Worm (Caenorhabditis elegans) whole organism, L4 larva: ENCODE data around the gene ssp-36.

Experiments used
- F26F4.8 ChIP-seq: fragments of 200-800 bp; sonication (Bioruptor generic); conservative IDR thresholded peaks from 2 replicates; pipeline ENCODE4 v1.3.6; 2022; ENCODE audit warnings: missing genetic modification characterization, missing compliant biosample characterization
- F37D6.2 ChIP-seq: sonication (generic microtip); optimal IDR thresholded peaks from 2 replicates; lab custom pipeline; 2016; ENCODE audit warnings: mild to moderate bottlenecking, missing genetic modification characterization, missing compliant biosample characterization
- R02D3.7 ChIP-seq: fragments of 150-350 bp; sonication (generic microtip); optimal IDR thresholded peaks from 3 replicates; lab custom pipeline; 2014; ENCODE audit warnings: missing biosample characterization, missing genetic modification characterization
- T26A8.4 ChIP-seq: fragments of 200-800 bp; sonication (Bioruptor generic); IDR thresholded peaks from 2 replicates; pipeline ENCODE4 v1.3.6; 2022; ENCODE audit warnings: missing genetic modification characterization, missing compliant biosample characterization
- ZK546.5 ChIP-seq, 2 experiments: sonication (generic microtip); optimal IDR thresholded peaks; 2 replicates each; lab custom pipeline; 2017; ENCODE audit warnings: missing biosample characterization in 2 of 2, missing genetic modification characterization in 2 of 2
- ceh-20 ChIP-seq: fragments of 200-800 bp; sonication (Bioruptor generic); IDR thresholded peaks from 2 replicates; pipeline ENCODE4 v1.3.6; 2022; ENCODE audit warnings: missing genetic modification reagents, missing genetic modification characterization, missing compliant biosample characterization
- ceh-28 ChIP-seq: fragments of 150-350 bp; optimal IDR thresholded peaks from 2 replicates; lab custom pipeline; 2014; ENCODE audit warnings: missing biosample characterization, missing genetic modification reagents, missing genetic modification characterization
- ceh-32 ChIP-seq: sonication (generic microtip); optimal IDR thresholded peaks from 2 replicates; lab custom pipeline; 2016; ENCODE audit warnings: mild to moderate bottlenecking, missing genetic modification characterization, missing compliant biosample characterization; ENCODE audit not compliant: poor library complexity
- ceh-44 ChIP-seq: fragments of 200-800 bp; sonication (Bioruptor generic); IDR thresholded peaks from 2 replicates; pipeline ENCODE4 v1.3.6; 2022; ENCODE audit warnings: missing genetic modification reagents, missing genetic modification characterization, missing compliant biosample characterization
- ceh-82 ChIP-seq: sonication (generic microtip); optimal IDR thresholded peaks from 2 replicates; lab custom pipeline; 2017; ENCODE audit warnings: missing biosample characterization, missing genetic modification characterization
- ces-1 ChIP-seq: fragments of 150-350 bp; sonication (generic microtip); optimal IDR thresholded peaks from 4 replicates; lab custom pipeline; 2014; ENCODE audit warnings: missing biosample characterization, missing genetic modification reagents, missing genetic modification characterization
- cey-2 ChIP-seq: sonication (generic microtip); optimal IDR thresholded peaks from 3 replicates; lab custom pipeline; 2017; ENCODE audit warnings: missing genetic modification characterization, mild to moderate bottlenecking, missing compliant biosample characterization, antibody characterized with exemption, borderline replicate concordance; ENCODE audit not compliant: insufficient read depth
- ctbp-1 ChIP-seq: fragments of 200-800 bp; sonication (Bioruptor generic); IDR thresholded peaks from 2 replicates; pipeline ENCODE4 v1.3.6; 2022; ENCODE audit warnings: missing genetic modification reagents, missing genetic modification characterization, missing compliant biosample characterization
- daf-16 ChIP-seq, 3 experiments: sonication (generic microtip); optimal IDR thresholded peaks; 2 replicates each; lab custom pipeline; 2016 to 2017; ENCODE audit warnings: missing genetic modification characterization in 3 of 3, missing genetic modification reagents in 3 of 3, mild to moderate bottlenecking in 2 of 3, missing compliant biosample characterization in 2 of 3, missing biosample characterization in 1 of 3, moderate library complexity in 1 of 3
- daf-19 ChIP-seq: fragments of 200-800 bp; sonication (Bioruptor generic); conservative IDR thresholded peaks from 2 replicates; pipeline ENCODE4 v1.3.6; 2022; ENCODE audit warnings: missing genetic modification characterization, missing compliant biosample characterization
- dmd-6 ChIP-seq: fragments of 200-800 bp; sonication (Bioruptor generic); IDR thresholded peaks from 2 replicates; pipeline ENCODE4 v1.3.6; 2022; ENCODE audit warnings: missing genetic modification reagents, missing genetic modification characterization, missing compliant biosample characterization
- duxl-1 ChIP-seq: sonication (generic microtip); optimal IDR thresholded peaks from 2 replicates; lab custom pipeline; 2016; ENCODE audit warnings: mild to moderate bottlenecking, missing genetic modification characterization, moderate library complexity, missing compliant biosample characterization; ENCODE audit not compliant: poor library complexity
- dve-1 ChIP-seq: sonication (generic microtip); optimal IDR thresholded peaks from 2 replicates; lab custom pipeline; 2017; ENCODE audit warnings: antibody characterized with exemption, mild to moderate bottlenecking, missing genetic modification characterization, missing compliant biosample characterization; ENCODE audit not compliant: insufficient read depth
- egl-27 ChIP-seq: sonication (generic microtip); optimal IDR thresholded peaks from 3 replicates; lab custom pipeline; 2017; ENCODE audit warnings: missing biosample characterization, missing genetic modification reagents, missing genetic modification characterization
- fos-1 ChIP-seq: fragments of 150-350 bp; optimal IDR thresholded peaks from 2 replicates; lab custom pipeline; 2014; ENCODE audit warnings: missing biosample characterization, missing genetic modification characterization
- hif-1 ChIP-seq, 2 experiments: sonication (generic microtip); optimal IDR thresholded peaks; 2 replicates each; lab custom pipeline; 2016 to 2017; ENCODE audit warnings: missing compliant biosample characterization in 2 of 2, missing genetic modification characterization in 2 of 2, missing genetic modification reagents in 2 of 2, missing genotype in 2 of 2, mild to moderate bottlenecking in 1 of 2
- hlh-11 ChIP-seq: fragments of 200-800 bp; sonication (Bioruptor generic); optimal IDR thresholded peaks from 2 replicates; lab custom pipeline; 2018; ENCODE audit warnings: mild to moderate bottlenecking, missing genetic modification characterization, missing compliant biosample characterization
- hlh-30 ChIP-seq: sonication (generic microtip); optimal IDR thresholded peaks from 2 replicates; lab custom pipeline; 2017; ENCODE audit warnings: antibody characterized with exemption, mild to moderate bottlenecking, missing genetic modification characterization, missing compliant biosample characterization; ENCODE audit not compliant: insufficient read depth
- hmg-1.1 ChIP-seq: fragments of 200-800 bp; sonication (Bioruptor generic); IDR thresholded peaks from 2 replicates; pipeline ENCODE4 v1.3.6; 2022; ENCODE audit warnings: missing genetic modification reagents, missing genetic modification characterization, missing compliant biosample characterization
- lin-15B ChIP-seq: fragments of 150-350 bp; sonication (generic microtip); optimal IDR thresholded peaks from 3 replicates; lab custom pipeline; 2014; ENCODE audit warnings: missing biosample characterization, missing genetic modification characterization
- lin-29 ChIP-seq: fragments of 200-800 bp; sonication (Bioruptor generic); IDR thresholded peaks from 2 replicates; pipeline ENCODE4 v1.3.6; 2022; ENCODE audit warnings: missing genetic modification reagents, missing genetic modification characterization, missing compliant biosample characterization
- lir-3 ChIP-seq: sonication (generic microtip); optimal IDR thresholded peaks from 2 replicates; lab custom pipeline; 2016; ENCODE audit warnings: mild to moderate bottlenecking, missing genetic modification characterization, missing compliant biosample characterization
- lsy-2 ChIP-seq, 2 experiments: fragments of 150-350 bp in 1 of 2; sonication (generic microtip) in 1 of 2; optimal IDR thresholded peaks; 2 replicates each; lab custom pipeline; 2014 to 2017; ENCODE audit warnings: missing biosample characterization in 2 of 2, missing genetic modification characterization in 2 of 2
- madf-9 ChIP-seq: fragments of 200-800 bp; sonication (Bioruptor generic); conservative IDR thresholded peaks from 2 replicates; pipeline ENCODE4 v1.3.6; 2022; ENCODE audit warnings: missing genetic modification reagents, missing genetic modification characterization, missing compliant biosample characterization
- mdl-1 ChIP-seq, 2 experiments: fragments of 150-350 bp in 1 of 2; sonication (generic microtip) in 1 of 2; optimal IDR thresholded peaks; 2 replicates each; lab custom pipeline; 2014 to 2017; ENCODE audit warnings: missing biosample characterization in 2 of 2, missing genetic modification characterization in 2 of 2
- mdt-29 ChIP-seq: fragments of 200-800 bp; sonication (Bioruptor generic); IDR thresholded peaks from 2 replicates; pipeline ENCODE4 v1.3.6; 2022; ENCODE audit warnings: missing genetic modification reagents, missing genetic modification characterization, missing compliant biosample characterization
- mep-1 ChIP-seq: fragments of 150-350 bp; sonication (generic microtip); optimal IDR thresholded peaks from 3 replicates; lab custom pipeline; 2014; ENCODE audit warnings: missing biosample characterization, missing genetic modification characterization
- mes-2 ChIP-seq: sonication (generic microtip); optimal IDR thresholded peaks from 2 replicates; lab custom pipeline; 2016; ENCODE audit warnings: missing genotype, mild to moderate bottlenecking, missing genetic modification characterization, missing compliant biosample characterization; ENCODE audit not compliant: poor library complexity, severe bottlenecking
- mxl-2 ChIP-seq: fragments of 200-800 bp; sonication (Bioruptor generic); conservative IDR thresholded peaks from 2 replicates; pipeline ENCODE4 v1.3.6; 2022; ENCODE audit warnings: missing genetic modification reagents, missing genetic modification characterization, missing compliant biosample characterization
- mxl-3 ChIP-seq: fragments of 200-800 bp; sonication (Bioruptor generic); optimal IDR thresholded peaks from 2 replicates; lab custom pipeline; 2018; ENCODE audit warnings: mild to moderate bottlenecking, missing genetic modification characterization, missing compliant biosample characterization
- nhr-10 ChIP-seq: fragments of 150-350 bp; optimal IDR thresholded peaks from 2 replicates; lab custom pipeline; 2014; ENCODE audit warnings: missing biosample characterization, missing genetic modification characterization
- nhr-25 ChIP-seq: sonication (generic microtip); optimal IDR thresholded peaks from 2 replicates; lab custom pipeline; 2017; ENCODE audit warnings: missing genetic modification characterization, mild to moderate bottlenecking, missing compliant biosample characterization, antibody characterized with exemption, moderate library complexity, borderline replicate concordance; ENCODE audit not compliant: insufficient read depth
- nhr-28 ChIP-seq: fragments of 150-350 bp; optimal IDR thresholded peaks from 2 replicates; lab custom pipeline; 2014; ENCODE audit warnings: missing biosample characterization, missing genetic modification characterization
- nhr-76 ChIP-seq: fragments of 150-350 bp; optimal IDR thresholded peaks from 2 replicates; lab custom pipeline; 2014; ENCODE audit warnings: missing biosample characterization, missing genetic modification characterization
- nhr-77 ChIP-seq: fragments of 150-350 bp; optimal IDR thresholded peaks from 2 replicates; lab custom pipeline; 2014; ENCODE audit warnings: missing biosample characterization, missing genetic modification characterization
- pqm-1 ChIP-seq: sonication (generic microtip); optimal IDR thresholded peaks from 2 replicates; lab custom pipeline; 2017; ENCODE audit warnings: missing biosample characterization, missing genetic modification characterization
- snpc-1.2 ChIP-seq: fragments of 200-800 bp; sonication (Bioruptor generic); IDR thresholded peaks from 2 replicates; pipeline ENCODE4 v1.3.6; 2022; ENCODE audit warnings: missing genetic modification reagents, missing genetic modification characterization, missing compliant biosample characterization
- spr-1 ChIP-seq: sonication (generic microtip); optimal IDR thresholded peaks from 2 replicates; lab custom pipeline; 2016; ENCODE audit warnings: mild to moderate bottlenecking, missing genetic modification characterization, missing compliant biosample characterization
- vab-7 ChIP-seq: fragments of 200-800 bp; sonication (Bioruptor generic); IDR thresholded peaks from 2 replicates; pipeline ENCODE4 v1.3.6; 2022; ENCODE audit warnings: missing genetic modification reagents, missing genetic modification characterization, missing compliant biosample characterization
- zip-11 ChIP-seq: fragments of 200-800 bp; sonication (Bioruptor generic); IDR thresholded peaks from 2 replicates; pipeline ENCODE4 v1.3.6; 2022; ENCODE audit warnings: missing genetic modification characterization, missing compliant biosample characterization
- zip-2 ChIP-seq: fragments of 150-350 bp; optimal IDR thresholded peaks from 2 replicates; lab custom pipeline; 2014; ENCODE audit warnings: missing biosample characterization, missing genetic modification characterization
- ztf-11 ChIP-seq: fragments of 150-350 bp; optimal IDR thresholded peaks from 2 replicates; lab custom pipeline; 2014; ENCODE audit warnings: missing biosample characterization, missing genetic modification characterization
- ztf-7 ChIP-seq: fragments of 150-350 bp; optimal IDR thresholded peaks from 2 replicates; lab custom pipeline; 2014; ENCODE audit warnings: missing biosample characterization, missing genetic modification characterization

ssp-36 gene

ce11 chrIV:9756647-9757424 is 9.3 kb downstream of the ssp-36 start:
- TF ChIP-seq mdl-1 (tag; optimal IDR thresholded peaks at IDR 0.05; lab: Kevin White, UChicago) (peak in 1 of 2 experiments; percentile 57), ztf-7 (no peak), lin-15B (tag; lab: Kevin White, UChicago) (no peak), daf-16 (GFP tag; optimal IDR thresholded peaks at IDR 0.05; lab: Kevin White, UChicago) (no peak), daf-16 (tag; optimal IDR thresholded peaks at IDR 0.05; lab: Kevin White, UChicago) (peak; percentile 56), F26F4.8 (GFP tag; lab: Robert Waterston, UW) (no peak), mxl-2 (no peak), nhr-77 (tag; lab: Kevin White, UChicago) (peak; percentile 48), lsy-2 (tag; optimal IDR thresholded peaks at IDR 0.05; lab: Kevin White, UChicago) (peak in 1 of 2 experiments; percentile 24), ces-1 (GFP tag; lab: Kevin White, UChicago) (no peak), T26A8.4 (GFP tag; lab: Robert Waterston, UW) (no peak), ceh-28 (tag; lab: Kevin White, UChicago) (no peak), spr-1 (no peak), hlh-11 (tag; lab: Kevin White, UChicago) (peak; percentile 69), nhr-25 (tag; lab: Kevin White, UChicago) (peak; percentile 11), dmd-6 (peak; percentile 71), mdt-29 (no peak), pqm-1 (tag; lab: Kevin White, UChicago) (peak; percentile 60), egl-27 (tag; lab: Kevin White, UChicago) (no peak), ceh-20 (GFP tag; lab: Robert Waterston, UW) (no peak), fos-1 (tag; lab: Kevin White, UChicago) (no peak), ceh-44 (GFP tag; lab: Robert Waterston, UW) (no peak), hif-1 (tag; optimal IDR thresholded peaks at IDR 0.05; lab: Kevin White, UChicago) (no peak), mes-2 (tag; lab: Kevin White, UChicago) (no peak), mxl-3 (GFP tag; lab: Kevin White, UChicago) (no peak), ZK546.5 (tag; optimal IDR thresholded peaks at IDR 0.05; lab: Kevin White, UChicago) (no peak), madf-9 (GFP tag; lab: Robert Waterston, UW) (no peak), zip-2 (no peak), ztf-11 (tag; lab: Kevin White, UChicago) (no peak), nhr-28 (peak; percentile 94), vab-7 (GFP tag; lab: Robert Waterston, UW) (no peak), ceh-82 (tag; lab: Kevin White, UChicago) (no peak), hlh-30 (tag; lab: Kevin White, UChicago) (peak; percentile 73), nhr-76 (tag; lab: Kevin White, UChicago) (no peak), ctbp-1 (GFP tag; lab: Robert Waterston, UW) (0 out of 2 replicates have a peak, but pooled peaks have one; percentile 44), lir-3 (tag; lab: Kevin White, UChicago) (no peak), snpc-1.2 (GFP tag; lab: Robert Waterston, UW) (no peak), cey-2 (peak; percentile 6), ceh-32 (tag; lab: Kevin White, UChicago) (no peak), daf-19 (GFP tag; lab: Robert Waterston, UW) (no peak), zip-11 (no peak), mep-1 (tag; lab: Kevin White, UChicago) (peak; percentile 39), duxl-1 (tag; lab: Kevin White, UChicago) (no peak), R02D3.7 (no peak), hmg-1.1 (GFP tag; lab: Robert Waterston, UW) (0 out of 2 replicates have a peak, but pooled peaks have one; percentile 15), nhr-10 (tag; lab: Kevin White, UChicago) (peak; percentile 10), dve-1 (tag; lab: Kevin White, UChicago) (peak; percentile 89), F37D6.2 (no peak), lin-29 (GFP tag; lab: Robert Waterston, UW) (no peak)
- TF ChIP-seq, all 104 proteins: peak for 16
